Fruit fly (Drosophila melanogaster): Measurements from ENCODE around the gene CHMP2B.

The CHMP2B gene

dm6 chr3L:5182255-5182993, 43.0 kb downstream of the CHMP2B start (continued):
- TF ChIP-seq CG9139 (GFP tag; optimal IDR thresholded peaks at IDR 0.05): no peak
- TF ChIP-seq dac (GFP tag; optimal IDR thresholded peaks at IDR 0.05): no peak
- TF ChIP-seq net (GFP tag; optimal IDR thresholded peaks at IDR 0.05): peak; percentile 10
- TF ChIP-seq CG10669 (GFP tag; optimal IDR thresholded peaks at IDR 0.05): peak; percentile 21
- peak; percentile 7 for TF ChIP-seq cyc (GFP tag; optimal IDR thresholded peaks at IDR 0.05)
- TF ChIP-seq OdsH (GFP tag; optimal IDR thresholded peaks at IDR 0.05): peak; percentile 45
- TF ChIP-seq Sox15 (GFP tag; optimal IDR thresholded peaks at IDR 0.05): no peak
- no peak for TF ChIP-seq dsx (GFP tag; optimal IDR thresholded peaks at IDR 0.05; ENCODE audit: poor library complexity, severe bottlenecking)
- peak; percentile 52 for TF ChIP-seq CG31627 (GFP tag; optimal IDR thresholded peaks at IDR 0.05)
- peak; percentile 36 for TF ChIP-seq CG3919 (GFP tag; optimal IDR thresholded peaks at IDR 0.05)
- peak; percentile 47 for TF ChIP-seq achi (GFP tag; optimal IDR thresholded peaks at IDR 0.05)
- peak; percentile 20 for TF ChIP-seq Ets96B (tag; optimal IDR thresholded peaks at IDR 0.05)
- TF ChIP-seq Gug (GFP tag; IDR thresholded peaks at IDR 0.05): no peak
- TF ChIP-seq CG3032 (tag; optimal IDR thresholded peaks at IDR 0.05): peak; percentile 20
- TF ChIP-seq CG4318 (GFP tag; optimal IDR thresholded peaks at IDR 0.05): no peak
- peak; percentile 44 for TF ChIP-seq CG8319 (GFP tag; optimal IDR thresholded peaks at IDR 0.05)
- TF ChIP-seq Hr39 (GFP tag; optimal IDR thresholded peaks at IDR 0.05): peak; percentile 30
- peak; percentile 11 for TF ChIP-seq CG11902 (GFP tag; optimal IDR thresholded peaks at IDR 0.05)
- TF ChIP-seq CG8632 (GFP tag; optimal IDR thresholded peaks at IDR 0.05): peak; percentile 27
- peak; percentile 35 for TF ChIP-seq acj6 (GFP tag; optimal IDR thresholded peaks at IDR 0.05)
- no peak for TF ChIP-seq CG11294 (GFP tag; IDR thresholded peaks at IDR 0.05)
- TF ChIP-seq eg (GFP tag; IDR thresholded peaks at IDR 0.05): 0 out of 3 replicates have a peak, but pooled peaks have one; percentile 28
- no peak for TF ChIP-seq fkh (GFP tag; optimal IDR thresholded peaks at IDR 0.05)

DNA sequence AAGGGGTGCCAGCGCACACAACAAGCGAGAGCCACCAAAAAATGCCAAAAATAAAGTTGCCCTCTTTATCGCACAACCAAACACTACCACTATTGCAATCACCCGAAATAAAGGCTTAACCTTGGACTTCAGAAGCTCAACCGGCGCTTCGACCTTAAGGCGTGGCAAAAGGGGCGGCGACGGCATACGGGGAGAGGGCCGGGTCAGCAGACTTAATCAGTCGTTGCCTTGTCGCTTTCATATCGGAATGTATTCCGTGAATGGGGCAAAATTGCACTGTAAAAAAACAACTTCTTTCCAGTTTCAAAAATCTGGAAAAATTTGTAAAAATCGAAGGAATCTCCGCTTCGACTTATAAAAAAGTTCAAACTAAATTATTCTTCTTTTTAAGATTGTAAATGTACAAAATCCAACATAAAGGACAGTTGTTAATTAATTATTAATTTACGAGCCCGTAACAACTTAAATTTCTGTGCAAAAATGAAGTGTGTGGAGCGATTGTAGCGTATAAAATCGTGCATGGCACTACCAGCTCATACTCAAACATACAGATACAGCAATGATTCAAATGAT, 43.7 kb downstream of the CHMP2B start:
- TF ChIP-seq CG8319 (GFP tag; optimal IDR thresholded peaks at IDR 0.05) (peak; percentile 14), Ets96B (tag; optimal IDR thresholded peaks at IDR 0.05) (peak; percentile 33), CG10631 (GFP tag; optimal IDR thresholded peaks at IDR 0.05) (no peak), Gug (GFP tag; IDR thresholded peaks at IDR 0.05) (no peak), spab (GFP tag; optimal IDR thresholded peaks at IDR 0.05) (no peak), Eip93F (GFP tag; optimal IDR thresholded peaks at IDR 0.05) (no peak), CG3032 (tag; optimal IDR thresholded peaks at IDR 0.05) (no peak), CG7368 (GFP tag; optimal IDR thresholded peaks at IDR 0.05) (no peak), Sox15 (GFP tag; optimal IDR thresholded peaks at IDR 0.05) (peak; percentile 29), CG9139 (GFP tag; optimal IDR thresholded peaks at IDR 0.05) (no peak), CG31627 (GFP tag; optimal IDR thresholded peaks at IDR 0.05) (peak; percentile 52), fd59A (GFP tag; optimal IDR thresholded peaks at IDR 0.05) (no peak), salr (GFP tag; optimal IDR thresholded peaks at IDR 0.05) (no peak), vri (GFP tag; optimal IDR thresholded peaks at IDR 0.05) (peak; percentile 35), lz (GFP tag; optimal IDR thresholded peaks at IDR 0.05) (no peak), CG8119 (GFP tag; IDR thresholded peaks at IDR 0.05) (0 out of 3 replicates have a peak, but pooled peaks have one; percentile 25), CG11762 (GFP tag; optimal IDR thresholded peaks at IDR 0.05; ENCODE audit: insufficient read depth) (peak; percentile 26), Hr4 (GFP tag; optimal IDR thresholded peaks at IDR 0.05) (peak; percentile 10), achi (GFP tag; optimal IDR thresholded peaks at IDR 0.05) (peak; percentile 20), topi (GFP tag; optimal IDR thresholded peaks at IDR 0.05) (peak; percentile 62), Hr39 (GFP tag; optimal IDR thresholded peaks at IDR 0.05) (peak; percentile 59), OdsH (GFP tag; optimal IDR thresholded peaks at IDR 0.05) (peak; percentile 59), ss (GFP tag; optimal IDR thresholded peaks at IDR 0.05) (no peak), dac (GFP tag; optimal IDR thresholded peaks at IDR 0.05) (no peak), dsx (GFP tag; optimal IDR thresholded peaks at IDR 0.05; ENCODE audit: poor library complexity, severe bottlenecking) (no peak), pdm3 (GFP tag; optimal IDR thresholded peaks at IDR 0.05) (peak; percentile 54), Met (GFP tag; optimal IDR thresholded peaks at IDR 0.05) (peak; percentile 73), CG16779 (tag; optimal IDR thresholded peaks at IDR 0.05) (no peak), Lpt (GFP tag; optimal IDR thresholded peaks at IDR 0.05) (no peak), CG6792 (GFP tag; optimal IDR thresholded peaks at IDR 0.05) (peak; percentile 19), acj6 (GFP tag; optimal IDR thresholded peaks at IDR 0.05) (peak; percentile 66), Eip78C (GFP tag) (peak; percentile 73), CG34406 (GFP tag; optimal IDR thresholded peaks at IDR 0.05) (peak; percentile 54), eg (GFP tag; IDR thresholded peaks at IDR 0.05) (0 out of 3 replicates have a peak, but pooled peaks have one; percentile 9), Eip75B (GFP tag; optimal IDR thresholded peaks at IDR 0.05) (no peak), cyc (GFP tag; optimal IDR thresholded peaks at IDR 0.05) (peak; percentile 33), CG6163 (GFP tag; IDR thresholded peaks at IDR 0.05) (peak; percentile 67), Sox14 (GFP tag; optimal IDR thresholded peaks at IDR 0.05) (peak; percentile 27)

Measured in whole organism, prepupa.